Worm (Caenorhabditis elegans) whole organism, young adult: ENCODE data around the gene chtb-3.

ENCODE experiments used
- B0019.2 ChIP-seq: fragments of 200-800 bp; sonication (Bioruptor generic); conservative IDR thresholded peaks from 2 replicates; pipeline ENCODE4 v1.3.6; 2022; ENCODE audit warnings: missing genetic modification reagents, missing genetic modification characterization, missing compliant biosample characterization
- F52B5.7 ChIP-seq: sonication (generic microtip); optimal IDR thresholded peaks from 2 replicates; lab custom pipeline; 2016; ENCODE audit warnings: mild to moderate bottlenecking, missing genetic modification characterization, missing compliant biosample characterization
- F57A8.1 ChIP-seq: fragments of 200-800 bp; sonication (Bioruptor generic); optimal IDR thresholded peaks from 2 replicates; lab custom pipeline; 2018; ENCODE audit warnings: mild to moderate bottlenecking, missing genetic modification characterization, moderate library complexity, missing compliant biosample characterization
- K11D2.4 ChIP-seq: fragments of 200-800 bp; sonication (Bioruptor generic); IDR thresholded peaks from 2 replicates; pipeline ENCODE4 v1.3.6; 2022; ENCODE audit warnings: missing genetic modification reagents, missing genetic modification characterization, missing compliant biosample characterization
- K12H6.12 ChIP-seq: fragments of 200-800 bp; sonication (Bioruptor generic); optimal IDR thresholded peaks from 2 replicates; lab custom pipeline; 2018; ENCODE audit warnings: mild to moderate bottlenecking, missing genetic modification characterization, missing compliant biosample characterization
- Y53F4B.3 ChIP-seq: fragments of 200-800 bp; sonication (Bioruptor generic); IDR thresholded peaks from 2 replicates; pipeline ENCODE4 v1.3.6; 2022; ENCODE audit warnings: missing genetic modification reagents, missing genetic modification characterization, missing compliant biosample characterization
- Y56A3A.18 ChIP-seq: fragments of 200-800 bp; sonication (Bioruptor generic); IDR thresholded peaks from 2 replicates; pipeline ENCODE4 v1.3.6; 2022; ENCODE audit warnings: missing genetic modification reagents, missing genetic modification characterization, missing compliant biosample characterization
- ZK185.1 ChIP-seq: sonication (generic microtip); optimal IDR thresholded peaks from 2 replicates; lab custom pipeline; 2016; ENCODE audit warnings: mild to moderate bottlenecking, missing genetic modification characterization, missing compliant biosample characterization; ENCODE audit not compliant: poor library complexity, severe bottlenecking
- akir-1 ChIP-seq: fragments of 200-800 bp; sonication (Bioruptor generic); optimal IDR thresholded peaks from 2 replicates; lab custom pipeline; 2018; ENCODE audit warnings: mild to moderate bottlenecking, missing genetic modification characterization, moderate library complexity, missing compliant biosample characterization
- ama-1 ChIP-seq, 3 experiments: fragments of 150-350 bp in 1 of 3; sonication (generic microtip) in 2 of 3; optimal IDR thresholded peaks; 2 replicates each; lab custom pipeline; 2014 to 2018; ENCODE audit warnings: missing biosample characterization in 2 of 3, missing genetic modification characterization in 2 of 3, missing genetic modification reagents in 2 of 3
- aptf-2 ChIP-seq: fragments of 200-800 bp; sonication (Bioruptor generic); conservative IDR thresholded peaks from 2 replicates; pipeline ENCODE4 v1.3.6; 2022; ENCODE audit warnings: missing genetic modification reagents, missing genetic modification characterization, missing compliant biosample characterization
- attf-5 ChIP-seq: fragments of 200-800 bp; sonication (Bioruptor generic); optimal IDR thresholded peaks from 2 replicates; lab custom pipeline; 2018; ENCODE audit warnings: mild to moderate bottlenecking, missing genetic modification characterization, missing compliant biosample characterization
- attf-6 ChIP-seq: fragments of 200-800 bp; sonication (Bioruptor generic); IDR thresholded peaks from 2 replicates; pipeline ENCODE4 v1.3.6; 2022; ENCODE audit warnings: missing genetic modification reagents, missing genetic modification characterization, missing compliant biosample characterization
- ceh-58 ChIP-seq: fragments of 200-800 bp; sonication (Bioruptor generic); IDR thresholded peaks from 2 replicates; pipeline ENCODE4 v1.3.6; 2022; ENCODE audit warnings: missing genetic modification characterization, missing compliant biosample characterization
- lin-26 ChIP-seq: fragments of 200-800 bp; sonication (Bioruptor generic); IDR thresholded peaks from 2 replicates; pipeline ENCODE4 v1.3.6; 2022; ENCODE audit warnings: missing genetic modification reagents, missing genetic modification characterization, missing compliant biosample characterization
- lir-1 ChIP-seq: fragments of 200-800 bp; sonication (Bioruptor generic); conservative IDR thresholded peaks from 2 replicates; pipeline ENCODE4 v1.3.6; 2022; ENCODE audit warnings: missing genetic modification reagents, missing genetic modification characterization, missing compliant biosample characterization
- lsl-1 ChIP-seq: fragments of 200-800 bp; sonication (Bioruptor generic); optimal IDR thresholded peaks from 2 replicates; lab custom pipeline; 2018; ENCODE audit warnings: mild to moderate bottlenecking, missing genetic modification characterization, moderate library complexity, missing compliant biosample characterization
- lsy-27 ChIP-seq: sonication (generic microtip); optimal IDR thresholded peaks from 2 replicates; lab custom pipeline; 2017; ENCODE audit warnings: missing genetic modification characterization, mild to moderate bottlenecking, missing compliant biosample characterization, antibody characterized with exemption, missing genotype, borderline replicate concordance; ENCODE audit not compliant: insufficient read depth
- madf-6 ChIP-seq: fragments of 200-800 bp; sonication (Bioruptor generic); IDR thresholded peaks from 2 replicates; pipeline ENCODE4 v1.3.6; 2022; ENCODE audit warnings: missing genetic modification reagents, missing genetic modification characterization, missing compliant biosample characterization
- mel-28 ChIP-seq: sonication (generic microtip); optimal IDR thresholded peaks from 2 replicates; lab custom pipeline; 2016; ENCODE audit warnings: borderline replicate concordance, mild to moderate bottlenecking, missing genetic modification characterization, missing compliant biosample characterization
- mes-4 ChIP-seq: sonication (generic microtip); optimal IDR thresholded peaks from 2 replicates; lab custom pipeline; 2016; ENCODE audit warnings: missing genotype, missing genetic modification characterization, missing compliant biosample characterization
- nhr-120 ChIP-seq: fragments of 200-800 bp; sonication (Bioruptor generic); IDR thresholded peaks from 2 replicates; pipeline ENCODE4 v1.3.6; 2022; ENCODE audit warnings: missing genetic modification characterization, missing compliant biosample characterization
- nhr-179 ChIP-seq: sonication (generic microtip); optimal IDR thresholded peaks from 2 replicates; lab custom pipeline; 2016; ENCODE audit warnings: mild to moderate bottlenecking, missing genetic modification characterization, missing compliant biosample characterization
- pha-4 ChIP-seq: fragments of 150-350 bp; sonication (generic microtip); optimal IDR thresholded peaks from 2 replicates; lab custom pipeline; 2014; ENCODE audit warnings: missing biosample characterization, missing genetic modification reagents, missing genetic modification characterization
- rec-8 ChIP-seq, 2 experiments: sonication (generic microtip); optimal IDR thresholded peaks; 2 replicates each; lab custom pipeline; 2016; ENCODE audit warnings: mild to moderate bottlenecking in 2 of 2, missing genetic modification characterization in 2 of 2, missing genetic modification reagents in 2 of 2, missing genotype in 2 of 2, missing biosample characterization in 1 of 2, missing compliant biosample characterization in 1 of 2, moderate library complexity in 1 of 2
- snpc-1.3 ChIP-seq: sonication (generic microtip); optimal IDR thresholded peaks from 2 replicates; lab custom pipeline; 2017; ENCODE audit warnings: missing genetic modification characterization, mild to moderate bottlenecking, missing compliant biosample characterization, antibody characterized with exemption, moderate library complexity, missing genotype, missing genetic modification reagents; ENCODE audit not compliant: insufficient read depth
- snpc-4 ChIP-seq, 5 experiments: fragments of 150-350 bp in 1 of 5; sonication (generic microtip) in 4 of 5; optimal IDR thresholded peaks; 2 replicates each; lab custom pipeline; 2014 to 2018; ENCODE audit warnings: missing genetic modification characterization in 5 of 5, missing biosample characterization in 3 of 5, antibody characterized with exemption in 2 of 5, mild to moderate bottlenecking in 2 of 5, missing compliant biosample characterization in 2 of 5, missing genotype in 2 of 5, moderate library complexity in 2 of 5, missing genetic modification reagents in 1 of 5
- sptf-2 ChIP-seq: fragments of 200-800 bp; sonication (Bioruptor generic); optimal IDR thresholded peaks from 2 replicates; lab custom pipeline; 2018; ENCODE audit warnings: mild to moderate bottlenecking, missing genetic modification characterization, missing compliant biosample characterization
- tlf-1 ChIP-seq: fragments of 200-800 bp; sonication (Bioruptor generic); optimal IDR thresholded peaks from 2 replicates; lab custom pipeline; 2018; ENCODE audit warnings: mild to moderate bottlenecking, missing genetic modification characterization, missing compliant biosample characterization
- unc-62 ChIP-seq: fragments of 150-350 bp; optimal IDR thresholded peaks from 2 replicates; lab custom pipeline; 2014; ENCODE audit warnings: missing biosample characterization, missing genetic modification reagents, missing genetic modification characterization
- zfh-2 ChIP-seq: fragments of 200-800 bp; sonication (Bioruptor generic); conservative IDR thresholded peaks from 2 replicates; pipeline ENCODE4 v1.3.6; 2022; ENCODE audit warnings: missing genetic modification reagents, missing genetic modification characterization, missing compliant biosample characterization
- ztf-26 ChIP-seq: sonication (generic microtip); optimal IDR thresholded peaks from 2 replicates; lab custom pipeline; 2017; ENCODE audit warnings: missing genetic modification characterization, missing compliant biosample characterization

The chtb-3 gene

ce11 chrX:6360077-6360476, 40.6 kb upstream of the chtb-3 start:
- TF ChIP-seq tlf-1, result no peak
- TF ChIP-seq nhr-179 (tag; lab: Kevin White, UChicago), result no peak
- no peak for TF ChIP-seq unc-62 (GFP tag; lab: Kevin White, UChicago)

ce11 chrX:6357772-6358171, 38.3 kb upstream of the chtb-3 start, which contains the start of gene C03B1.10:
Gene C03B1.10, minus strand, starts transcription at chrX:6357872.
- no peak for TF ChIP-seq attf-6 (GFP tag; lab: Robert Waterston, UW)
- no peak for TF ChIP-seq lir-1
- no peak for TF ChIP-seq Y53F4B.3 (GFP tag; lab: Robert Waterston, UW)
- no peak for TF ChIP-seq lin-26
- TF ChIP-seq nhr-120 (GFP tag; lab: Robert Waterston, UW), result no peak
- no peak for TF ChIP-seq Y56A3A.18 (GFP tag; lab: Robert Waterston, UW)
- TF ChIP-seq K11D2.4, result no peak
- no peak for TF ChIP-seq F52B5.7
- no peak for TF ChIP-seq snpc-4 (GFP tag; optimal IDR thresholded peaks at IDR 0.05; lab: Kevin White, UChicago)
- no peak for TF ChIP-seq snpc-4 (tag; optimal IDR thresholded peaks at IDR 0.05; lab: Kevin White, UChicago)
- no peak for TF ChIP-seq rec-8 (tag; optimal IDR thresholded peaks at IDR 0.05; lab: Kevin White, UChicago)
- no peak for TF ChIP-seq K12H6.12 (tag; lab: Kevin White, UChicago)
- no peak for TF ChIP-seq mes-4
- TF ChIP-seq ceh-58 (GFP tag; lab: Robert Waterston, UW), result no peak
- no peak for TF ChIP-seq tlf-1
- no peak for TF ChIP-seq snpc-1.3 (tag; lab: Kevin White, UChicago)
- no peak for TF ChIP-seq lsl-1 (GFP tag; lab: Kevin White, UChicago)
- TF ChIP-seq sptf-2, result no peak
- TF ChIP-seq ztf-26, result no peak

- TF ChIP-seq B0019.2 (GFP tag; lab: Robert Waterston, UW) (no peak), mel-28 (tag; lab: Kevin White, UChicago) (no peak), F57A8.1 (GFP tag; lab: Kevin White, UChicago) (no peak), akir-1 (GFP tag; lab: Kevin White, UChicago) (no peak)
Observed at ce11 chrX:6355030-6355635, 35.7 kb upstream of the chtb-3 start, which contains the start of gene C03B1.5. Gene C03B1.5, plus strand, starts transcription at chrX:6355585.

ce11 chrX:6353763-6354162, 34.3 kb upstream of the chtb-3 start:
- TF ChIP-seq ama-1 (optimal IDR thresholded peaks at IDR 0.05; lab: Kevin White, UChicago) (no peak), ama-1 (GFP tag; optimal IDR thresholded peaks at IDR 0.05; lab: Kevin White, UChicago) (no peak), zfh-2 (GFP tag; lab: Robert Waterston, UW) (no peak), aptf-2 (GFP tag; lab: Robert Waterston, UW) (no peak), lsy-27 (no peak), ZK185.1 (tag; lab: Kevin White, UChicago) (no peak), attf-5 (GFP tag; lab: Kevin White, UChicago) (no peak), tlf-1 (no peak), K12H6.12 (tag; lab: Kevin White, UChicago) (no peak)

ce11 chrX:6350016-6350415, 30.6 kb upstream of the chtb-3 start, which contains the start of gene C03B1.6:
Gene C03B1.6, plus strand, starts transcription at chrX:6350316.
- TF ChIP-seq madf-6 (GFP tag; lab: Robert Waterston, UW) (no peak), pha-4 (tag; lab: Kevin White, UChicago) (no peak)
